Worm (Caenorhabditis elegans) whole organism, midembryonic: ENCODE measurements around the gene C25F6.1.
A peak's percentile ranks its signal among the peaks of the same experiment; 100 is the strongest.

Experiments used
- T22C8.4 ChIP-seq: fragments of 200-800 bp; sonication (Bioruptor generic); IDR thresholded peaks from 2 replicates; pipeline ENCODE4 v1.3.6; 2022; ENCODE audit warnings: missing genetic modification characterization, missing compliant biosample characterization
- cog-1 ChIP-seq: sonication (generic microtip); optimal IDR thresholded peaks from 2 replicates; lab custom pipeline; 2016; ENCODE audit warnings: missing genetic modification characterization, missing compliant biosample characterization
- flt-1 ChIP-seq: fragments of 200-800 bp; sonication (Bioruptor generic); IDR thresholded peaks from 2 replicates; pipeline ENCODE4 v1.3.6; 2022; ENCODE audit warnings: missing genetic modification characterization, missing compliant biosample characterization
- klf-2 ChIP-seq: fragments of 200-800 bp; sonication (Bioruptor generic); conservative IDR thresholded peaks from 2 replicates; pipeline ENCODE4 v1.3.6; 2022; ENCODE audit warnings: missing genetic modification reagents, missing genetic modification characterization, missing compliant biosample characterization
- med-1 ChIP-seq: sonication (generic microtip); optimal IDR thresholded peaks from 2 replicates; lab custom pipeline; 2017; ENCODE audit warnings: missing genetic modification characterization, mild to moderate bottlenecking, missing compliant biosample characterization, antibody characterized with exemption, missing genetic modification reagents; ENCODE audit not compliant: insufficient read depth
- ref-1 ChIP-seq: fragments of 200-800 bp; sonication (Bioruptor generic); conservative IDR thresholded peaks from 2 replicates; pipeline ENCODE4 v1.3.6; 2022; ENCODE audit warnings: missing genetic modification reagents, missing genetic modification characterization, missing compliant biosample characterization
- tab-1 ChIP-seq: fragments of 200-800 bp; sonication (Bioruptor generic); IDR thresholded peaks from 2 replicates; pipeline ENCODE4 v1.3.6; 2022; ENCODE audit warnings: missing genetic modification characterization, missing compliant biosample characterization
- ztf-23 ChIP-seq: fragments of 200-800 bp; sonication (Bioruptor generic); IDR thresholded peaks from 2 replicates; pipeline ENCODE4 v1.3.6; 2022; ENCODE audit warnings: missing genetic modification reagents, missing genetic modification characterization, missing compliant biosample characterization
- ztf-29 ChIP-seq: fragments of 200-800 bp; sonication (Bioruptor generic); IDR thresholded peaks from 2 replicates; pipeline ENCODE4 v1.3.6; 2022; ENCODE audit warnings: missing genetic modification reagents, missing genetic modification characterization, missing compliant biosample characterization

Gene C25F6.1

ce11 chrX:5477597-5477996 is 8.7 kb upstream of the C25F6.1 start:
- TF ChIP-seq ztf-29 (GFP tag; lab: Robert Waterston, UW) (no peak), ref-1 (GFP tag; lab: Robert Waterston, UW) (no peak), T22C8.4 (no peak), med-1 (no peak), klf-2 (no peak)

ce11 chrX:5478875-5479274 is 7.4 kb upstream of the C25F6.1 start:
- TF ChIP-seq T22C8.4 (no peak), ztf-29 (GFP tag; lab: Robert Waterston, UW) (no peak), cog-1 (tag; lab: Kevin White, UChicago) (no peak), med-1 (no peak), klf-2 (no peak), ref-1 (GFP tag; lab: Robert Waterston, UW) (no peak), flt-1 (GFP tag; lab: Robert Waterston, UW) (no peak), tab-1 (GFP tag; lab: Robert Waterston, UW) (no peak), ztf-23 (no peak)

ce11 chrX:5479300-5479811 is 6.9 kb upstream of the C25F6.1 start, which contains the start of gene dlg-1:
Gene dlg-1 (plus strand): TSS chrX:5479700.
- TF ChIP-seq ztf-23 (no peak), tab-1 (GFP tag; lab: Robert Waterston, UW) (no peak), cog-1 (tag; lab: Kevin White, UChicago) (no peak)

- TF ChIP-seq flt-1 (GFP tag; lab: Robert Waterston, UW) (no peak), tab-1 (GFP tag; lab: Robert Waterston, UW) (0 out of 2 replicates have a peak, but pooled peaks have one; percentile 53), med-1 (no peak), ztf-29 (GFP tag; lab: Robert Waterston, UW) (no peak), klf-2 (no peak), ztf-23 (0 out of 2 replicates have a peak, but pooled peaks have one; percentile 35), ref-1 (GFP tag; lab: Robert Waterston, UW) (no peak), cog-1 (tag; lab: Kevin White, UChicago) (peak; percentile 67)
Measured at ce11 chrX:5479876-5480580, 6.3 kb upstream of the C25F6.1 start.

ce11 chrX:5485284-5485927 is 881 bp upstream of the C25F6.1 start:
- TF ChIP-seq flt-1 (GFP tag; lab: Robert Waterston, UW) (peak; percentile 51), T22C8.4 (peak; percentile 60; the same call in 1 of the 2 replicates), ref-1 (GFP tag; lab: Robert Waterston, UW) (no peak)

ce11 chrX:5488867-5489266 is 2.6 kb downstream of the C25F6.1 start:
- TF ChIP-seq med-1 (no peak), ztf-23 (no peak), T22C8.4 (no peak), ztf-29 (GFP tag; lab: Robert Waterston, UW) (no peak), cog-1 (tag; lab: Kevin White, UChicago) (no peak), klf-2 (no peak), flt-1 (GFP tag; lab: Robert Waterston, UW) (no peak), tab-1 (GFP tag; lab: Robert Waterston, UW) (no peak), ref-1 (GFP tag; lab: Robert Waterston, UW) (no peak)

- TF ChIP-seq cog-1 (tag; lab: Kevin White, UChicago) (no peak), T22C8.4 (no peak), ztf-29 (GFP tag; lab: Robert Waterston, UW) (no peak), flt-1 (GFP tag; lab: Robert Waterston, UW) (no peak), med-1 (no peak), ref-1 (GFP tag; lab: Robert Waterston, UW) (no peak), tab-1 (GFP tag; lab: Robert Waterston, UW) (no peak), klf-2 (no peak), ztf-23 (no peak)
Measured at ce11 chrX:5489538-5489937, 3.3 kb downstream of the C25F6.1 start, which contains the start of gene F55D1.1. Gene F55D1.1 (plus strand): TSS chrX:5489838.

ce11 chrX:5492820-5493382 is 6.6 kb downstream of the C25F6.1 start, which contains the start of the genes bus-8A and bus-8B:
Gene bus-8A (plus strand): TSS chrX:5492915.
Gene bus-8B (plus strand): TSS chrX:5493332.
- TF ChIP-seq klf-2 (no peak), tab-1 (GFP tag; lab: Robert Waterston, UW) (no peak), flt-1 (GFP tag; lab: Robert Waterston, UW) (no peak), med-1 (no peak), ztf-23 (no peak), ztf-29 (GFP tag; lab: Robert Waterston, UW) (no peak), cog-1 (tag; lab: Kevin White, UChicago) (no peak), T22C8.4 (no peak), ref-1 (GFP tag; lab: Robert Waterston, UW) (no peak)

ce11 chrX:5505148-5505547 is 18.9 kb downstream of the C25F6.1 start, which contains the start of gene T23F2.2:
Gene T23F2.2 (minus strand): TSS chrX:5505248.
- TF ChIP-seq ztf-29 (GFP tag; lab: Robert Waterston, UW) (no peak), tab-1 (GFP tag; lab: Robert Waterston, UW) (no peak), cog-1 (tag; lab: Kevin White, UChicago) (no peak), T22C8.4 (no peak), med-1 (no peak), ztf-23 (no peak), ref-1 (GFP tag; lab: Robert Waterston, UW) (no peak), klf-2 (no peak), flt-1 (GFP tag; lab: Robert Waterston, UW) (no peak)
